Worm (Caenorhabditis elegans): ENCODE measurements around the gene C42D8.1.

The C42D8.1 gene

ce11 chrX:5087366-5087891 lies 21.9 kb upstream of the C42D8.1 start, which contains the start of gene pnk-4:
Gene pnk-4, plus strand, starts transcription at chrX:5087841.
- TF ChIP-seq ceh-36 (tag; optimal IDR thresholded peaks at IDR 0.05) (no peak), pes-1 (GFP tag; IDR thresholded peaks at IDR 0.05) (no peak), hnd-1 (tag; optimal IDR thresholded peaks at IDR 0.05) (no peak), flt-1 (GFP tag; IDR thresholded peaks at IDR 0.05) (no peak), tra-4 (tag; optimal IDR thresholded peaks at IDR 0.05) (no peak)

ce11 chrX:5093997-5094396 lies 15.3 kb upstream of the C42D8.1 start:
- TF ChIP-seq F13C5.2 (tag; optimal IDR thresholded peaks at IDR 0.05) (no peak), hnd-1 (tag; optimal IDR thresholded peaks at IDR 0.05) (no peak), tbx-11 (GFP tag; IDR thresholded peaks at IDR 0.05) (no peak), aly-1 (tag; optimal IDR thresholded peaks at IDR 0.05) (no peak), pes-1 (GFP tag; IDR thresholded peaks at IDR 0.05) (no peak), tbx-37 (GFP tag; conservative IDR thresholded peaks at IDR 0.05) (no peak), B0310.2 (tag; optimal IDR thresholded peaks at IDR 0.05) (no peak)

ce11 chrX:5096967-5097366 lies 12.3 kb upstream of the C42D8.1 start, which contains the start of gene acn-1:
Gene acn-1, minus strand, starts transcription at chrX:5097067.
- TF ChIP-seq flt-1 (GFP tag; IDR thresholded peaks at IDR 0.05), result no peak
- TF ChIP-seq ets-7 (tag; optimal IDR thresholded peaks at IDR 0.05), result no peak
- no peak for TF ChIP-seq hmg-4 (GFP tag; optimal IDR thresholded peaks at IDR 0.05)
- TF ChIP-seq ama-1 (optimal IDR thresholded peaks at IDR 0.05), result no peak
- no peak for TF ChIP-seq pes-1 (GFP tag; IDR thresholded peaks at IDR 0.05)
- no peak for TF ChIP-seq ceh-13 (GFP tag; optimal IDR thresholded peaks at IDR 0.05)
- no peak for TF ChIP-seq ceh-36 (tag; optimal IDR thresholded peaks at IDR 0.05)
- no peak for TF ChIP-seq scrt-1 (GFP tag; IDR thresholded peaks at IDR 0.05)
- no peak for TF ChIP-seq hmbx-1 (tag; optimal IDR thresholded peaks at IDR 0.05)
- no peak for TF ChIP-seq sea-1 (GFP tag; conservative IDR thresholded peaks at IDR 0.05)
- TF ChIP-seq hnd-1 (tag; optimal IDR thresholded peaks at IDR 0.05), result no peak
- no peak for TF ChIP-seq F13C5.2 (tag; optimal IDR thresholded peaks at IDR 0.05)
- TF ChIP-seq tbx-11 (GFP tag; IDR thresholded peaks at IDR 0.05), result no peak
- TF ChIP-seq B0310.2 (tag; optimal IDR thresholded peaks at IDR 0.05), result no peak

ce11 chrX:5098935-5099334 lies 10.4 kb upstream of the C42D8.1 start:
- no peak for TF ChIP-seq hnd-1 (tag; optimal IDR thresholded peaks at IDR 0.05)
- no peak for TF ChIP-seq B0310.2 (tag; optimal IDR thresholded peaks at IDR 0.05)

ce11 chrX:5100738-5101379 lies 8.4 kb upstream of the C42D8.1 start, which contains the start of gene vit-2:
Gene vit-2, plus strand, starts transcription at chrX:5101042.
- TF ChIP-seq pes-1 (GFP tag; IDR thresholded peaks at IDR 0.05), result no peak
- no peak for TF ChIP-seq hmbx-1 (tag; optimal IDR thresholded peaks at IDR 0.05)

- TF ChIP-seq hnd-1 (tag; optimal IDR thresholded peaks at IDR 0.05) (no peak), pes-1 (GFP tag; IDR thresholded peaks at IDR 0.05) (no peak), ceh-36 (tag; optimal IDR thresholded peaks at IDR 0.05) (no peak), ets-7 (tag; optimal IDR thresholded peaks at IDR 0.05) (no peak)
These were observed 7.0 kb upstream of the C42D8.1 start for ce11 chrX:5102338-5102737.

- TF ChIP-seq flt-1 (GFP tag; IDR thresholded peaks at IDR 0.05) (no peak), ceh-13 (GFP tag; optimal IDR thresholded peaks at IDR 0.05) (no peak), F13C5.2 (tag; optimal IDR thresholded peaks at IDR 0.05) (no peak)
These were observed 5.9 kb upstream of the C42D8.1 start for ce11 chrX:5103422-5103821.

ce11 chrX:5105703-5106102 lies 3.6 kb upstream of the C42D8.1 start:
- no peak for TF ChIP-seq ceh-13 (GFP tag; optimal IDR thresholded peaks at IDR 0.05)
- TF ChIP-seq aly-1 (tag; optimal IDR thresholded peaks at IDR 0.05), result no peak
- no peak for TF ChIP-seq F13C5.2 (tag; optimal IDR thresholded peaks at IDR 0.05)
- TF ChIP-seq hnd-1 (tag; optimal IDR thresholded peaks at IDR 0.05), result no peak
- no peak for TF ChIP-seq hmbx-1 (tag; optimal IDR thresholded peaks at IDR 0.05)
- no peak for TF ChIP-seq hmg-4 (GFP tag; optimal IDR thresholded peaks at IDR 0.05)
- TF ChIP-seq sea-1 (GFP tag; conservative IDR thresholded peaks at IDR 0.05), result no peak
- TF ChIP-seq ama-1 (optimal IDR thresholded peaks at IDR 0.05), result no peak
- no peak for TF ChIP-seq flt-1 (GFP tag; IDR thresholded peaks at IDR 0.05)
- no peak for TF ChIP-seq tbx-11 (GFP tag; IDR thresholded peaks at IDR 0.05)

- no peak for TF ChIP-seq B0310.2 (tag; optimal IDR thresholded peaks at IDR 0.05)
- TF ChIP-seq pes-1 (GFP tag; IDR thresholded peaks at IDR 0.05), result no peak
- TF ChIP-seq hmg-4 (GFP tag; optimal IDR thresholded peaks at IDR 0.05), result no peak
- no peak for TF ChIP-seq flt-1 (GFP tag; IDR thresholded peaks at IDR 0.05)
- TF ChIP-seq ama-1 (optimal IDR thresholded peaks at IDR 0.05), result no peak
These were observed 3.1 kb upstream of the C42D8.1 start for ce11 chrX:5106187-5106694.
